Worm (Caenorhabditis elegans) whole organism, midembryonic: ENCODE results near the gene cyp-35B3.

Experiments
- klf-2 ChIP-seq: fragments of 200-800 bp; sonication (Bioruptor generic); conservative IDR thresholded peaks from 2 replicates; pipeline ENCODE4 v1.3.6; 2022; ENCODE audit warnings: missing genetic modification reagents, missing genetic modification characterization, missing compliant biosample characterization
- med-1 ChIP-seq: sonication (generic microtip); optimal IDR thresholded peaks from 2 replicates; lab custom pipeline; 2017; ENCODE audit warnings: missing genetic modification characterization, mild to moderate bottlenecking, missing compliant biosample characterization, antibody characterized with exemption, missing genetic modification reagents; ENCODE audit not compliant: insufficient read depth

DNA sequence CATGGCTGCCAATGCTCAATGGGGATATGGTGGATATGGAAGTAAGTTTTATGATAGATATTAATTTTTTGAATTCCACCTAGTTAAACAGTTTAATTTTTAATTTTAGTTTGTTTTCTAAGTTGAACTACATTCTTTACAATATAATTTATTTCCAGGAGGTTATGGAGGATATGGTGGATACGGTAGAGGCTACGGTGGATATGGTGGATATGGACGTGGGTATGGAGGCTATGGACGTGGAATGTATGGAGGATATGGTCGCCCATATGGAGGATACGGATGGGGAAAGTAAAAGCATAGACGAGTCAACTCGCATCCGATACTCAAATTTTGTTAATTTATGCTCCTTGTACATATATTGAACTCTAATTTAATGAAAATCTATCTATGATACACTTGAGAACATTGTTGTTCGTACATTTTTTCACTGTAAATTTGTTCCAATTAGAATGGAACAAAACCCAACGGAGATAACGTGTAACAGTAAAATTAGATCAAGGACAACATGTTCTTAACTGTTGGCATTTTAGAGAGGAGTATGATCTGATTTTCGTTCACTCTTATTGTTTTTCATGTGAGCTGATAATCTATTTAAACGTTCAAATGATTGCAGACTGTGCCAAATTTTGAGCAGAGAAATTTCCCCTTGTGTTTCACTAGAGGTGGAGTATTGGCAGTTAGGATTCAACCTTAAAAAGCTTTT is 35.2 kb downstream of the cyp-35B3 start:
- TF ChIP-seq med-1 (no peak), klf-2 (GFP tag; lab: Robert Waterston, UW) (no peak)
